Worm (Caenorhabditis elegans): ENCODE results near the gene C39E9.7.

DNA sequence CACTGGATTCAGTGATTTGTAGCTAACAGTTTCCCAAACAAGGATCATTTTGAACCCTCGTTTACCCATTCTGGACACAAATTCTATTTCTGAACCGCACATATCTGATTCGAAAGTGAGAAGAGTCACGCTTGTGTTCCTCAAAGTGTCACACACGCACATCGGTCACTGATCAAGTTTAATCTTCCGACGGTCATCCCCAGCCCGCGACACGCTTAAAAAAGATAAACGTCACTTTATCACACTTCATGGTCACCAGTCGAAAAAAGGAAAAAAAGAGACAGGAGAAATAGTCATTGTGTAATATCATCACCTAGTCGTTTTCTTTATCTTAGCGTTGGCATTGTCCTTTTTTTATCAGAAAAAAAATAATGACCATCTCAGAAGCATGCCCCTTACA lies 1.2 kb upstream of the C39E9.7 start:
- no peak for TF ChIP-seq unc-39 (tag; optimal IDR thresholded peaks at IDR 0.05)
- TF ChIP-seq ama-1 (optimal IDR thresholded peaks at IDR 0.05) = no peak
- TF ChIP-seq fos-1 (tag; optimal IDR thresholded peaks at IDR 0.05) = no peak
- peak; percentile 76 for TF ChIP-seq nhr-25 (tag; optimal IDR thresholded peaks at IDR 0.05)
- no peak for TF ChIP-seq F13H6.1 (tag; optimal IDR thresholded peaks at IDR 0.05)
- no peak for TF ChIP-seq nhr-10 (tag; optimal IDR thresholded peaks at IDR 0.05)
- no peak for TF ChIP-seq nhr-237 (tag; optimal IDR thresholded peaks at IDR 0.05)
- TF ChIP-seq nhr-11 (tag; optimal IDR thresholded peaks at IDR 0.05) = no peak
- TF ChIP-seq sma-9 (GFP tag; optimal IDR thresholded peaks at IDR 0.05) = peak; percentile 87
- no peak for TF ChIP-seq sma-9 (tag; optimal IDR thresholded peaks at IDR 0.05)
